Worm (Caenorhabditis elegans) whole organism, L2 larva: Measurements from ENCODE around the gene K10G6.9.

Source experiments
- F13H6.1 ChIP-seq: sonication (generic microtip); optimal IDR thresholded peaks from 2 replicates; lab custom pipeline; 2016; ENCODE audit warnings: missing genetic modification characterization, missing compliant biosample characterization
- R02D3.7 ChIP-seq: fragments of 150-350 bp; optimal IDR thresholded peaks from 2 replicates; lab custom pipeline; 2014; ENCODE audit warnings: missing biosample characterization, missing genetic modification characterization
- Y55F3AM.14 ChIP-seq: fragments of 200-800 bp; sonication (Bioruptor generic); optimal IDR thresholded peaks from 2 replicates; lab custom pipeline; 2018; ENCODE audit warnings: mild to moderate bottlenecking, missing genetic modification characterization, missing compliant biosample characterization
- ama-1 ChIP-seq: fragments of 150-350 bp; optimal IDR thresholded peaks from 2 replicates; lab custom pipeline; 2018; ENCODE audit warnings: inconsistent platforms
- blmp-1 ChIP-seq: sonication (generic microtip); optimal IDR thresholded peaks from 2 replicates; lab custom pipeline; 2017; ENCODE audit warnings: missing genetic modification characterization, mild to moderate bottlenecking, missing compliant biosample characterization, antibody characterized with exemption, moderate library complexity; ENCODE audit not compliant: insufficient read depth
- egl-27 ChIP-seq: sonication (generic microtip); optimal IDR thresholded peaks from 3 replicates; lab custom pipeline; 2017; ENCODE audit warnings: missing biosample characterization, missing genetic modification reagents, missing genetic modification characterization
- fos-1 ChIP-seq: fragments of 150-350 bp; optimal IDR thresholded peaks from 2 replicates; lab custom pipeline; 2014; ENCODE audit warnings: missing biosample characterization, missing genetic modification characterization
- gmeb-1 ChIP-seq: fragments of 150-350 bp; optimal IDR thresholded peaks from 2 replicates; lab custom pipeline; 2014; ENCODE audit warnings: missing biosample characterization, missing genetic modification characterization
- lin-13 ChIP-seq: fragments of 150-350 bp; optimal IDR thresholded peaks from 2 replicates; lab custom pipeline; 2014; ENCODE audit warnings: missing biosample characterization, missing genetic modification reagents, missing genetic modification characterization
- lin-39 ChIP-seq: fragments of 150-350 bp; optimal IDR thresholded peaks from 2 replicates; lab custom pipeline; 2014; ENCODE audit warnings: missing biosample characterization, missing genetic modification reagents, missing genetic modification characterization
- mbf-1 ChIP-seq: sonication (generic microtip); optimal IDR thresholded peaks from 2 replicates; lab custom pipeline; 2017; ENCODE audit warnings: missing biosample characterization, missing genetic modification characterization
- nhr-129 ChIP-seq: fragments of 150-350 bp; optimal IDR thresholded peaks from 2 replicates; lab custom pipeline; 2014; ENCODE audit warnings: missing biosample characterization, missing genetic modification characterization
- nhr-237 ChIP-seq: fragments of 150-350 bp; optimal IDR thresholded peaks from 2 replicates; lab custom pipeline; 2014; ENCODE audit warnings: missing biosample characterization, missing genetic modification characterization
- nhr-6 ChIP-seq: fragments of 150-350 bp; optimal IDR thresholded peaks from 2 replicates; lab custom pipeline; 2014; ENCODE audit warnings: missing biosample characterization, missing genetic modification characterization
- peb-1 ChIP-seq: fragments of 150-350 bp; optimal IDR thresholded peaks from 2 replicates; lab custom pipeline; 2014; ENCODE audit warnings: missing biosample characterization, missing genetic modification characterization
- skn-1 ChIP-seq: sonication (generic microtip); optimal IDR thresholded peaks from 2 replicates; lab custom pipeline; 2017; ENCODE audit warnings: missing biosample characterization, missing genetic modification characterization
- sma-3 ChIP-seq: sonication (generic microtip); optimal IDR thresholded peaks from 2 replicates; lab custom pipeline; 2016; ENCODE audit warnings: missing genetic modification reagents, missing genetic modification characterization, missing compliant biosample characterization
- snpc-4 ChIP-seq: fragments of 150-350 bp; optimal IDR thresholded peaks from 2 replicates; lab custom pipeline; 2014; ENCODE audit warnings: missing biosample characterization, missing genetic modification characterization
- unc-39 ChIP-seq: fragments of 150-350 bp; optimal IDR thresholded peaks from 2 replicates; lab custom pipeline; 2014; ENCODE audit warnings: missing biosample characterization, missing genetic modification characterization
- unc-62 ChIP-seq: fragments of 150-350 bp; optimal IDR thresholded peaks from 2 replicates; lab custom pipeline; 2014; ENCODE audit warnings: missing biosample characterization, missing genetic modification reagents, missing genetic modification characterization
- zag-1 ChIP-seq: fragments of 150-350 bp; optimal IDR thresholded peaks from 2 replicates; lab custom pipeline; 2014; ENCODE audit warnings: missing biosample characterization, missing genetic modification characterization
- ztf-1 ChIP-seq: fragments of 200-800 bp; sonication (Bioruptor generic); conservative IDR thresholded peaks from 2 replicates; pipeline ENCODE4 v1.3.6; 2022; ENCODE audit warnings: missing genetic modification characterization, missing compliant biosample characterization
- ztf-11 ChIP-seq: sonication (generic microtip); optimal IDR thresholded peaks from 2 replicates; lab custom pipeline; 2017; ENCODE audit warnings: missing biosample characterization, missing genetic modification characterization

Gene K10G6.9

ce11 chrII:4007972-4008371 lies 35.9 kb downstream of the K10G6.9 start:
- TF ChIP-seq ztf-1 (GFP tag; lab: Robert Waterston, UW) (no peak), skn-1 (tag; lab: Kevin White, UChicago) (no peak), nhr-129 (no peak), snpc-4 (tag; lab: Kevin White, UChicago) (no peak), ama-1 (no peak), lin-39 (tag; lab: Kevin White, UChicago) (no peak), fos-1 (tag; lab: Kevin White, UChicago) (no peak), zag-1 (no peak), F13H6.1 (no peak), unc-62 (GFP tag; lab: Kevin White, UChicago) (no peak), lin-13 (GFP tag; lab: Kevin White, UChicago) (no peak), unc-39 (tag; lab: Kevin White, UChicago) (no peak), peb-1 (tag; lab: Kevin White, UChicago) (no peak), blmp-1 (tag; lab: Kevin White, UChicago) (no peak), nhr-6 (no peak)

- no peak for TF ChIP-seq nhr-237 (tag; lab: Kevin White, UChicago)
- TF ChIP-seq R02D3.7, result no peak
- TF ChIP-seq sma-3 (GFP tag; lab: Kevin White, UChicago), result no peak
- TF ChIP-seq gmeb-1, result no peak
- TF ChIP-seq egl-27 (tag; lab: Kevin White, UChicago), result no peak
- no peak for TF ChIP-seq ztf-1 (GFP tag; lab: Robert Waterston, UW)
Observed at ce11 chrII:4011518-4011917, 39.5 kb downstream of the K10G6.9 start.

ce11 chrII:4018617-4019016 lies 46.6 kb downstream of the K10G6.9 start, which contains the start of gene K07D4.6:
Gene K07D4.6 (minus strand): TSS chrII:4018717.
- TF ChIP-seq ztf-11 (no peak), ztf-1 (GFP tag; lab: Robert Waterston, UW) (no peak), blmp-1 (tag; lab: Kevin White, UChicago) (no peak), zag-1 (no peak), mbf-1 (no peak), nhr-237 (tag; lab: Kevin White, UChicago) (no peak), Y55F3AM.14 (no peak)
